Fruit fly (Drosophila melanogaster) whole organism, embryonic: ENCODE measurements around the gene CG32984.

ENCODE experiments used
- CG10274 ChIP-seq: fragments of 200-800 bp; sonication (Bioruptor generic); optimal IDR thresholded peaks from 3 replicates; lab custom pipeline; 2017; ENCODE audit warnings: missing biosample characterization, mild to moderate bottlenecking, missing genetic modification characterization
- CG12236 ChIP-seq: fragments of 200-800 bp; sonication (Bioruptor generic); optimal IDR thresholded peaks from 2 replicates; lab custom pipeline; 2016; ENCODE audit warnings: missing biosample characterization, missing genetic modification characterization
- CG17568 ChIP-seq: fragments of 200-800 bp; sonication (Bioruptor generic); optimal IDR thresholded peaks from 2 replicates; lab custom pipeline; 2018; ENCODE audit warnings: missing biosample characterization, mild to moderate bottlenecking, missing genetic modification characterization, moderate library complexity
- CG4282 ChIP-seq: fragments of 200-800 bp; sonication (Bioruptor generic); optimal IDR thresholded peaks from 2 replicates; lab custom pipeline; 2016; ENCODE audit warnings: missing biosample characterization, missing genetic modification characterization
- CG5953 ChIP-seq: fragments of 200-800 bp; sonication (Bioruptor generic); IDR thresholded peaks from 2 replicates; pipeline ENCODE4 v1.3.6; 2022; ENCODE audit warnings: missing biosample characterization, missing genetic modification characterization
- CTCF ChIP-seq: fragments of 200-800 bp; sonication (Bioruptor generic); optimal IDR thresholded peaks from 2 replicates; lab custom pipeline; 2017; ENCODE audit warnings: missing biosample characterization, mild to moderate bottlenecking, missing genetic modification characterization, moderate library complexity
- Sin3A ChIP-seq: fragments of >200 bp; optimal IDR thresholded peaks from 2 replicates; lab custom pipeline; 2018
- bigmax ChIP-seq: fragments of 200-800 bp; sonication (Bioruptor generic); optimal IDR thresholded peaks from 2 replicates; lab custom pipeline; 2018; ENCODE audit warnings: missing biosample characterization, mild to moderate bottlenecking, missing genetic modification characterization
- dimm ChIP-seq: fragments of 200-800 bp; sonication (Bioruptor generic); IDR thresholded peaks from 2 replicates; pipeline ENCODE4 v1.3.6; 2022; ENCODE audit warnings: missing biosample characterization, missing genetic modification characterization
- klu ChIP-seq: fragments of 200-800 bp; sonication (Bioruptor generic); IDR thresholded peaks from 2 replicates; pipeline ENCODE4 v1.3.6; 2022; ENCODE audit warnings: missing biosample characterization, missing genetic modification characterization
- lbe ChIP-seq: fragments of 200-800 bp; sonication (Bioruptor generic); optimal IDR thresholded peaks from 2 replicates; lab custom pipeline; 2016; ENCODE audit warnings: missing biosample characterization, mild to moderate bottlenecking, missing genetic modification characterization
- pros ChIP-seq: fragments of 200-800 bp; sonication (Bioruptor generic); optimal IDR thresholded peaks from 3 replicates; lab custom pipeline; 2019; ENCODE audit warnings: missing biosample characterization, mild to moderate bottlenecking, missing genetic modification characterization, moderate library complexity
- sima ChIP-seq: fragments of 200-800 bp; sonication (Bioruptor generic); optimal IDR thresholded peaks from 2 replicates; lab custom pipeline; 2016; ENCODE audit warnings: missing biosample characterization, missing genetic modification characterization

dm6 chr2L:8923405-8923804, 41.4 kb upstream of the CG32984 start:
- TF ChIP-seq klu (GFP tag; lab: Robert Waterston, UW) = no peak
- TF ChIP-seq CG10274 (GFP tag; lab: Kevin White, UChicago) = no peak
- no peak for TF ChIP-seq CG4282
- TF ChIP-seq pros (GFP tag; lab: Kevin White, UChicago) = no peak
- no peak for TF ChIP-seq lbe
- TF ChIP-seq sima (GFP tag; lab: Kevin White, UChicago) = no peak
- TF ChIP-seq bigmax (GFP tag; lab: Kevin White, UChicago) = no peak
- TF ChIP-seq Sin3A = no peak
- no peak for TF ChIP-seq CG5953
- TF ChIP-seq CTCF (GFP tag; lab: Kevin White, UChicago) = no peak
- TF ChIP-seq CG12236 (GFP tag; lab: Kevin White, UChicago) = no peak
- TF ChIP-seq dimm = no peak
- no peak for TF ChIP-seq CG17568 (GFP tag; lab: Kevin White, UChicago)
